Worm (Caenorhabditis elegans): Measurements from ENCODE around the gene nos-2.

ce11 chrII:7075564-7076228, 10.3 kb downstream of the nos-2 start, which contains the start of gene T02G5.7:
- TF ChIP-seq ztf-29 (GFP tag; IDR thresholded peaks at IDR 0.05) (no peak), ref-1 (GFP tag; conservative IDR thresholded peaks at IDR 0.05) (no peak), med-1 (GFP tag; optimal IDR thresholded peaks at IDR 0.05; ENCODE audit: insufficient read depth) (no peak), flt-1 (GFP tag; IDR thresholded peaks at IDR 0.05) (no peak), cog-1 (tag; optimal IDR thresholded peaks at IDR 0.05) (no peak), tab-1 (GFP tag; IDR thresholded peaks at IDR 0.05) (no peak), ztf-23 (GFP tag; IDR thresholded peaks at IDR 0.05) (no peak), T22C8.4 (GFP tag; IDR thresholded peaks at IDR 0.05) (no peak), klf-2 (GFP tag; conservative IDR thresholded peaks at IDR 0.05) (no peak)
